Fruit fly (Drosophila melanogaster) whole organism, embryonic: ENCODE data around the gene CG1575.

ENCODE experiments used
- Atf3 ChIP-seq: fragments of 200-800 bp; sonication (Bioruptor generic); optimal IDR thresholded peaks from 3 replicates; lab custom pipeline; 2016; ENCODE audit warnings: missing biosample characterization, missing genetic modification characterization
- CG10565 ChIP-seq: fragments of 200-800 bp; sonication (Bioruptor generic); optimal IDR thresholded peaks from 3 replicates; lab custom pipeline; 2016; ENCODE audit warnings: missing biosample characterization, mild to moderate bottlenecking, missing genetic modification characterization
- CG11695 ChIP-seq: fragments of 200-800 bp; sonication (Bioruptor generic); IDR thresholded peaks from 3 replicates; pipeline ENCODE4 v1.3.6; 2022; ENCODE audit warnings: missing biosample characterization, missing genetic modification characterization
- CG13894 ChIP-seq: fragments of 200-800 bp; sonication (Bioruptor generic); optimal IDR thresholded peaks from 3 replicates; lab custom pipeline; 2018; ENCODE audit warnings: missing biosample characterization, mild to moderate bottlenecking, missing genetic modification characterization, moderate library complexity
- CG16779 ChIP-seq: fragments of 200-800 bp; sonication (Bioruptor generic); IDR thresholded peaks from 2 replicates; pipeline ENCODE4 v1.3.6; 2022; ENCODE audit warnings: missing biosample characterization, missing genetic modification characterization
- CG16815 ChIP-seq: fragments of 200-800 bp; sonication (Bioruptor generic); optimal IDR thresholded peaks from 3 replicates; lab custom pipeline; 2017; ENCODE audit warnings: missing biosample characterization, mild to moderate bottlenecking, missing genetic modification characterization
- CG1832 ChIP-seq: fragments of 200-800 bp; sonication (Bioruptor generic); optimal IDR thresholded peaks from 2 replicates; lab custom pipeline; 2017; ENCODE audit warnings: missing biosample characterization, mild to moderate bottlenecking, missing genetic modification characterization, inconsistent platforms
- CG31365 ChIP-seq: fragments of 200-800 bp; sonication (Bioruptor generic); optimal IDR thresholded peaks from 2 replicates; lab custom pipeline; 2018; ENCODE audit warnings: missing biosample characterization, mild to moderate bottlenecking, missing genetic modification characterization
- CG31388 ChIP-seq: fragments of 200-800 bp; sonication (Bioruptor generic); optimal IDR thresholded peaks from 2 replicates; lab custom pipeline; 2016; ENCODE audit warnings: missing biosample characterization, missing genetic modification characterization
- CG3726 ChIP-seq: fragments of 200-800 bp; sonication (Bioruptor generic); IDR thresholded peaks from 3 replicates; pipeline ENCODE4, ENCODE4 v1.3.6; 2022; ENCODE audit warnings: missing biosample characterization, missing genetic modification characterization
- CG4730 ChIP-seq: fragments of 200-800 bp; sonication (Bioruptor generic); IDR thresholded peaks from 2 replicates; pipeline ENCODE4 v1.3.6; 2022; ENCODE audit warnings: missing biosample characterization, missing genetic modification characterization
- CG7987 ChIP-seq: fragments of 200-800 bp; sonication (Bioruptor generic); optimal IDR thresholded peaks from 2 replicates; lab custom pipeline; 2018; ENCODE audit warnings: missing biosample characterization, mild to moderate bottlenecking, missing genetic modification characterization, moderate library complexity
- Chrac-16 ChIP-seq: fragments of 200-800 bp; sonication (Bioruptor generic); optimal IDR thresholded peaks from 3 replicates; lab custom pipeline; 2016; ENCODE audit warnings: missing biosample characterization, missing genetic modification characterization
- Dbx ChIP-seq: fragments of 200-800 bp; sonication (Bioruptor generic); IDR thresholded peaks from 3 replicates; pipeline ENCODE4 v1.3.6; 2022; ENCODE audit warnings: missing biosample characterization, missing genetic modification characterization
- Drgx ChIP-seq: fragments of 200-800 bp; sonication (Bioruptor generic); IDR thresholded peaks from 2 replicates; pipeline ENCODE4 v1.3.6; 2022; ENCODE audit warnings: missing biosample characterization, missing genetic modification characterization
- E2f1 ChIP-seq: fragments of 200-800 bp; sonication (Bioruptor generic); IDR thresholded peaks from 2 replicates; pipeline ENCODE4 v1.3.6; 2022; ENCODE audit warnings: missing biosample characterization, missing genetic modification characterization
- Fer3 ChIP-seq: fragments of 200-800 bp; sonication (Bioruptor generic); optimal IDR thresholded peaks from 2 replicates; lab custom pipeline; 2018; ENCODE audit warnings: missing biosample characterization, mild to moderate bottlenecking, missing genetic modification characterization, moderate library complexity
- HLHmδ ChIP-seq: fragments of 200-800 bp; sonication (Bioruptor generic); optimal IDR thresholded peaks from 2 replicates; lab custom pipeline; 2018; ENCODE audit warnings: missing biosample characterization, mild to moderate bottlenecking, missing genetic modification characterization, moderate library complexity
- HmgD ChIP-seq: fragments of 200-800 bp; sonication (Bioruptor generic); optimal IDR thresholded peaks from 3 replicates; lab custom pipeline; 2016; ENCODE audit warnings: missing biosample characterization, missing genetic modification characterization
- MBD-R2 ChIP-seq: fragments of 200-800 bp; sonication (Bioruptor generic); IDR thresholded peaks from 2 replicates; pipeline ENCODE4 v1.3.6; 2022; ENCODE audit warnings: missing biosample characterization, missing genetic modification characterization
- Myb ChIP-seq: fragments of 200-800 bp; sonication (Bioruptor generic); optimal IDR thresholded peaks from 2 replicates; lab custom pipeline; 2016; ENCODE audit warnings: missing biosample characterization, missing genetic modification characterization
- NC2α ChIP-seq: fragments of 200-800 bp; sonication (Bioruptor generic); optimal IDR thresholded peaks from 2 replicates; lab custom pipeline; 2016; ENCODE audit warnings: missing biosample characterization, missing genetic modification characterization
- Side ChIP-seq: fragments of 200-800 bp; sonication (Bioruptor generic); optimal IDR thresholded peaks from 2 replicates; lab custom pipeline; 2016; ENCODE audit warnings: missing biosample characterization, missing genetic modification characterization
- Sox100B ChIP-seq: fragments of 200-800 bp; sonication (Bioruptor generic); optimal IDR thresholded peaks from 3 replicates; lab custom pipeline; 2018; ENCODE audit warnings: missing biosample characterization, mild to moderate bottlenecking, missing genetic modification characterization
- Sry-β ChIP-seq: fragments of 200-800 bp; sonication (Bioruptor generic); optimal IDR thresholded peaks from 2 replicates; lab custom pipeline; 2018; ENCODE audit warnings: missing biosample characterization, mild to moderate bottlenecking, missing genetic modification characterization, moderate library complexity
- Sry-δ ChIP-seq: fragments of 200-800 bp; sonication (Bioruptor generic); optimal IDR thresholded peaks from 2 replicates; lab custom pipeline; 2016; ENCODE audit warnings: missing biosample characterization, missing genetic modification characterization
- ash1 ChIP-seq: fragments of 200-800 bp; sonication (Bioruptor generic); optimal IDR thresholded peaks from 2 replicates; lab custom pipeline; 2018; ENCODE audit warnings: missing biosample characterization, mild to moderate bottlenecking, missing genetic modification characterization
- bbx ChIP-seq: fragments of 200-800 bp; sonication (Bioruptor generic); IDR thresholded peaks from 2 replicates; pipeline ENCODE4 v1.3.6; 2022; ENCODE audit warnings: missing biosample characterization, missing genetic modification characterization; ENCODE audit not compliant: partially characterized antibody
- cg ChIP-seq: fragments of 200-800 bp; sonication (Bioruptor generic); optimal IDR thresholded peaks from 3 replicates; lab custom pipeline; 2019; ENCODE audit warnings: missing biosample characterization, mild to moderate bottlenecking, missing genetic modification characterization, moderate library complexity
- chif ChIP-seq, 2 experiments: fragments of 200-800 bp; sonication (Bioruptor generic); optimal IDR thresholded peaks; 3 replicates each; lab custom pipeline; 2016; ENCODE audit warnings: missing biosample characterization in 2 of 2, missing genetic modification characterization in 2 of 2
- chinmo ChIP-seq: fragments of 200-800 bp; sonication (Bioruptor generic); IDR thresholded peaks from 4 replicates; pipeline ENCODE4 v1.3.6; 2022; ENCODE audit warnings: missing biosample characterization, missing genetic modification characterization; ENCODE audit not compliant: partially characterized antibody
- ci ChIP-seq: fragments of 200-800 bp; sonication (Bioruptor generic); IDR thresholded peaks from 3 replicates; pipeline ENCODE4 v1.3.6; 2022; ENCODE audit warnings: missing biosample characterization, missing genetic modification characterization
- crp ChIP-seq, 2 experiments: fragments of 200-800 bp; sonication (Bioruptor generic); optimal IDR thresholded peaks; 2 replicates in 1 of 2; 3 replicates in 1 of 2; lab custom pipeline; 2017; ENCODE audit warnings: missing biosample characterization in 2 of 2, missing genetic modification characterization in 2 of 2, mild to moderate bottlenecking in 1 of 2, moderate library complexity in 1 of 2
- disco-r ChIP-seq: fragments of 200-800 bp; sonication (Bioruptor generic); optimal IDR thresholded peaks from 2 replicates; lab custom pipeline; 2016; ENCODE audit warnings: missing biosample characterization, missing genetic modification characterization
- en ChIP-seq: fragments of 200-800 bp; sonication (Bioruptor generic); optimal IDR thresholded peaks from 2 replicates; lab custom pipeline; 2016; ENCODE audit warnings: missing biosample characterization, missing genetic modification characterization
- fru ChIP-seq: fragments of >200 bp; optimal IDR thresholded peaks from 2 replicates; lab custom pipeline; 2017
- gce ChIP-seq: fragments of 200-800 bp; sonication (Bioruptor generic); IDR thresholded peaks from 3 replicates; pipeline ENCODE4 v1.3.6; 2022; ENCODE audit warnings: missing biosample characterization, missing genetic modification characterization
- hb ChIP-seq: fragments of 200-800 bp; sonication (Bioruptor generic); IDR thresholded peaks from 3 replicates; pipeline ENCODE4 v1.3.6; 2022; ENCODE audit warnings: missing biosample characterization, missing genetic modification characterization; ENCODE audit not compliant: partially characterized antibody
- kah ChIP-seq: fragments of 200-800 bp; sonication (Bioruptor generic); optimal IDR thresholded peaks from 2 replicates; lab custom pipeline; 2018; ENCODE audit warnings: missing biosample characterization, mild to moderate bottlenecking, missing genetic modification characterization
- kay ChIP-seq: fragments of 200-800 bp; sonication (Bioruptor generic); optimal IDR thresholded peaks from 2 replicates; lab custom pipeline; 2016; ENCODE audit warnings: missing biosample characterization, missing genetic modification characterization
- ken ChIP-seq: fragments of 200-800 bp; sonication (Bioruptor generic); IDR thresholded peaks from 3 replicates; pipeline ENCODE4 v1.3.6; 2022; ENCODE audit warnings: missing biosample characterization, missing genetic modification characterization
- lmd ChIP-seq: fragments of 200-800 bp; sonication (Bioruptor generic); IDR thresholded peaks from 2 replicates; pipeline ENCODE4 v1.3.6; 2022; ENCODE audit warnings: missing biosample characterization, missing genetic modification characterization
- nerfin-1 ChIP-seq: fragments of 200-800 bp; sonication (Bioruptor generic); optimal IDR thresholded peaks from 3 replicates; lab custom pipeline; 2019; ENCODE audit warnings: missing biosample characterization, mild to moderate bottlenecking, missing genetic modification characterization, moderate library complexity
- phol ChIP-seq: fragments of 200-800 bp; sonication (Bioruptor generic); optimal IDR thresholded peaks from 3 replicates; lab custom pipeline; 2018; ENCODE audit warnings: missing biosample characterization, mild to moderate bottlenecking, missing genetic modification characterization, moderate library complexity
- pum ChIP-seq: fragments of 200-800 bp; sonication (Bioruptor generic); optimal IDR thresholded peaks from 2 replicates; lab custom pipeline; 2016; ENCODE audit warnings: missing biosample characterization, missing genetic modification characterization
- ranshi ChIP-seq: fragments of 200-800 bp; sonication (Bioruptor generic); IDR thresholded peaks from 2 replicates; pipeline ENCODE4 v1.3.6; 2022; ENCODE audit warnings: missing biosample characterization, missing genetic modification characterization
- sug ChIP-seq: fragments of 200-800 bp; optimal IDR thresholded peaks from 2 replicates; lab custom pipeline; 2019; ENCODE audit warnings: missing biosample characterization, mild to moderate bottlenecking, missing genetic modification characterization, moderate library complexity
- trh ChIP-seq: fragments of 200-800 bp; sonication (Bioruptor generic); optimal IDR thresholded peaks from 2 replicates; lab custom pipeline; 2016; ENCODE audit warnings: missing biosample characterization, missing genetic modification characterization
- zen ChIP-seq: fragments of 200-800 bp; sonication (Bioruptor generic); optimal IDR thresholded peaks from 3 replicates; lab custom pipeline; 2018; ENCODE audit warnings: missing biosample characterization, mild to moderate bottlenecking, missing genetic modification characterization, moderate library complexity
- zfh1 ChIP-seq: fragments of 200-800 bp; sonication (Bioruptor generic); IDR thresholded peaks from 3 replicates; pipeline ENCODE4 v1.3.6; 2022; ENCODE audit warnings: missing biosample characterization, missing genetic modification characterization

The CG1575 gene

dm6 chrX:8100026-8100825 lies 16.6 kb upstream of the CG1575 start (continued):
- TF ChIP-seq ci (GFP tag; lab: Robert Waterston, UW) (peak; percentile 95), Sry-δ (GFP tag; lab: Kevin White, UChicago) (no peak), Fer3 (tag; lab: Kevin White, UChicago) (peak; percentile 82), cg (GFP tag; lab: Kevin White, UChicago) (no peak), CG11695 (GFP tag; lab: Robert Waterston, UW) (peak; percentile 85), kah (GFP tag; lab: Kevin White, UChicago) (peak; percentile 42), CG4730 (GFP tag; lab: Robert Waterston, UW) (peak; percentile 80), CG1832 (peak; percentile 33), crp (GFP tag; optimal IDR thresholded peaks at IDR 0.05; lab: Kevin White, UChicago) (peak in 1 of 2 experiments; percentile 11), nerfin-1 (peak; percentile 66), zfh1 (GFP tag; lab: Robert Waterston, UW) (peak; percentile 85), chif (GFP tag; optimal IDR thresholded peaks at IDR 0.05; lab: Kevin White, UChicago) (peak in 1 of 2 experiments; percentile 54), ranshi (GFP tag; lab: Robert Waterston, UW) (peak; percentile 89), CG16815 (peak; percentile 61), HmgD (no peak), Sox100B (GFP tag; lab: Kevin White, UChicago) (peak; percentile 77), Sry-β (peak; percentile 12), CG16779 (no peak), hb (GFP tag; lab: Robert Waterston, UW) (no peak), ken (GFP tag; lab: Robert Waterston, UW) (peak; percentile 90), pum (GFP tag; lab: Kevin White, UChicago) (peak; percentile 30), fru (lab: Kevin White, UChicago) (no peak), chinmo (GFP tag; lab: Robert Waterston, UW) (no peak), Dbx (peak; percentile 91), E2f1 (GFP tag; lab: Robert Waterston, UW) (peak; percentile 85), Myb (GFP tag; lab: Kevin White, UChicago) (peak; percentile 42), Drgx (GFP tag; lab: Robert Waterston, UW) (peak; percentile 91), bbx (GFP tag; lab: Robert Waterston, UW) (no peak), phol (tag; lab: Kevin White, UChicago) (peak; percentile 81), CG3726 (peak; percentile 78; the same call in 1 of the 3 replicates), Side (GFP tag; lab: Kevin White, UChicago) (peak; percentile 57), disco-r (GFP tag; lab: Kevin White, UChicago) (no peak), CG7987 (peak; percentile 59), Atf3 (GFP tag; lab: Kevin White, UChicago) (no peak), HLHmδ (GFP tag; lab: Kevin White, UChicago) (no peak), kay (GFP tag; lab: Kevin White, UChicago) (peak; percentile 12), Chrac-16 (GFP tag; lab: Kevin White, UChicago) (peak; percentile 69), trh (GFP tag; lab: Kevin White, UChicago) (no peak), sug (peak; percentile 47), CG10565 (GFP tag; lab: Kevin White, UChicago) (peak; percentile 34), zen (tag; lab: Kevin White, UChicago) (peak; percentile 49), en (GFP tag; lab: Kevin White, UChicago) (no peak), gce (GFP tag; lab: Robert Waterston, UW) (peak; percentile 86), MBD-R2 (peak; percentile 58; the same call in 1 of the 2 replicates), ash1 (GFP tag; lab: Kevin White, UChicago) (peak; percentile 2), CG31388 (GFP tag; lab: Kevin White, UChicago) (peak; percentile 59), lmd (GFP tag; lab: Robert Waterston, UW) (peak; percentile 85), NC2α (GFP tag; lab: Kevin White, UChicago) (peak; percentile 11), CG31365 (peak; percentile 37), CG13894 (peak; percentile 80)
